Fruit fly (Drosophila melanogaster) whole organism, prepupa: Measurements from ENCODE around the gene Gr64d.

Experiments used
- Blimp-1 ChIP-seq: fragments of 200-800 bp; sonication (Bioruptor generic); optimal IDR thresholded peaks from 3 replicates; lab custom pipeline; 2017; ENCODE audit warnings: missing biosample characterization, missing genetic modification characterization, mild to moderate bottlenecking, moderate library complexity, missing genetic modification reagents
- CG10631 ChIP-seq: fragments of 200-800 bp; sonication (Bioruptor generic); optimal IDR thresholded peaks from 2 replicates; lab custom pipeline; 2016; ENCODE audit warnings: missing biosample characterization, missing genetic modification characterization
- CG10669 ChIP-seq: fragments of 200-800 bp; sonication (Bioruptor generic); optimal IDR thresholded peaks from 3 replicates; lab custom pipeline; 2018; ENCODE audit warnings: missing biosample characterization, mild to moderate bottlenecking, missing genetic modification characterization, moderate library complexity
- CG11294 ChIP-seq: fragments of 200-800 bp; sonication (Bioruptor generic); IDR thresholded peaks from 2 replicates; pipeline ENCODE4 v1.3.6; 2022; ENCODE audit warnings: missing biosample characterization, missing genetic modification characterization
- CG11762 ChIP-seq: fragments of 200-800 bp; sonication (Bioruptor generic); optimal IDR thresholded peaks from 3 replicates; lab custom pipeline; 2016; ENCODE audit warnings: missing biosample characterization, missing genetic modification characterization; ENCODE audit not compliant: insufficient read depth
- CG1621 ChIP-seq: fragments of 200-800 bp; sonication (Bioruptor generic); optimal IDR thresholded peaks from 3 replicates; lab custom pipeline; 2018; ENCODE audit warnings: missing biosample characterization, mild to moderate bottlenecking, missing genetic modification characterization
- CG3032 ChIP-seq: fragments of 200-800 bp; optimal IDR thresholded peaks from 2 replicates; lab custom pipeline; 2019; ENCODE audit warnings: missing biosample characterization, mild to moderate bottlenecking, missing genetic modification characterization, moderate library complexity
- CG31627 ChIP-seq: fragments of 200-800 bp; sonication (Bioruptor generic); optimal IDR thresholded peaks from 3 replicates; lab custom pipeline; 2016; ENCODE audit warnings: missing biosample characterization, missing genetic modification characterization
- CG32006 ChIP-seq: fragments of 200-800 bp; sonication (Bioruptor generic); optimal IDR thresholded peaks from 3 replicates; lab custom pipeline; 2017; ENCODE audit warnings: missing biosample characterization, mild to moderate bottlenecking, missing genetic modification characterization
- CG4318 ChIP-seq: fragments of 200-800 bp; sonication (Bioruptor generic); optimal IDR thresholded peaks from 3 replicates; lab custom pipeline; 2017; ENCODE audit warnings: missing biosample characterization, mild to moderate bottlenecking, missing genetic modification characterization
- CG6163 ChIP-seq: fragments of 200-800 bp; sonication (Bioruptor generic); IDR thresholded peaks from 3 replicates; pipeline ENCODE4 v1.3.6; 2022; ENCODE audit warnings: missing biosample characterization, missing genetic modification characterization
- CG6276 ChIP-seq: fragments of 200-800 bp; sonication (Bioruptor generic); optimal IDR thresholded peaks from 2 replicates; lab custom pipeline; 2017; ENCODE audit warnings: missing biosample characterization, mild to moderate bottlenecking, missing genetic modification characterization
- CG6808 ChIP-seq: fragments of 200-800 bp; sonication (Bioruptor generic); optimal IDR thresholded peaks from 3 replicates; lab custom pipeline; 2017; ENCODE audit warnings: missing biosample characterization, missing genetic modification characterization, mild to moderate bottlenecking, moderate library complexity, missing genetic modification reagents
- CG7368 ChIP-seq: fragments of 200-800 bp; sonication (Bioruptor generic); optimal IDR thresholded peaks from 3 replicates; lab custom pipeline; 2016; ENCODE audit warnings: missing biosample characterization, missing genetic modification characterization
- CG8119 ChIP-seq: fragments of 200-800 bp; sonication (Bioruptor generic); IDR thresholded peaks from 3 replicates; pipeline ENCODE4 v1.3.6; 2022; ENCODE audit warnings: missing biosample characterization, missing genetic modification characterization
- CG8319 ChIP-seq: fragments of 200-800 bp; sonication (Bioruptor generic); optimal IDR thresholded peaks from 3 replicates; lab custom pipeline; 2016; ENCODE audit warnings: missing biosample characterization, missing genetic modification characterization
- CG9139 ChIP-seq: fragments of 200-800 bp; sonication (Bioruptor generic); optimal IDR thresholded peaks from 3 replicates; lab custom pipeline; 2017; ENCODE audit warnings: missing biosample characterization, mild to moderate bottlenecking, missing genetic modification characterization
- Eip75B ChIP-seq: fragments of 200-800 bp; sonication (Bioruptor generic); optimal IDR thresholded peaks from 3 replicates; lab custom pipeline; 2016; ENCODE audit warnings: missing biosample characterization, missing genetic modification characterization
- Eip78C ChIP-seq: fragments of 200-800 bp; sonication (Bioruptor generic); peaks from one replicate; lab custom pipeline; 2016; ENCODE audit warnings: missing biosample characterization, missing genetic modification characterization
- Eip93F ChIP-seq: fragments of 200-800 bp; sonication (Bioruptor generic); optimal IDR thresholded peaks from 2 replicates; lab custom pipeline; 2016; ENCODE audit warnings: missing biosample characterization, mild to moderate bottlenecking, missing genetic modification characterization
- Ets21C ChIP-seq: fragments of 200-800 bp; sonication (Bioruptor generic); optimal IDR thresholded peaks from 3 replicates; lab custom pipeline; 2016; ENCODE audit warnings: missing biosample characterization, missing genetic modification characterization
- Gug ChIP-seq: fragments of 200-800 bp; sonication (Bioruptor generic); IDR thresholded peaks from 2 replicates; pipeline ENCODE4 v1.3.6; 2022; ENCODE audit warnings: missing biosample characterization, missing genetic modification characterization
- Hr39 ChIP-seq: fragments of 200-800 bp; sonication (Bioruptor generic); optimal IDR thresholded peaks from 2 replicates; lab custom pipeline; 2016; ENCODE audit warnings: missing biosample characterization, missing genetic modification characterization
- Met ChIP-seq: fragments of 200-800 bp; sonication (Bioruptor generic); optimal IDR thresholded peaks from 3 replicates; lab custom pipeline; 2016; ENCODE audit warnings: missing biosample characterization, missing genetic modification characterization
- OdsH ChIP-seq: fragments of 200-800 bp; sonication (Bioruptor generic); optimal IDR thresholded peaks from 3 replicates; lab custom pipeline; 2016; ENCODE audit warnings: missing biosample characterization, missing genetic modification characterization
- Smox ChIP-seq: fragments of 200-800 bp; sonication (Bioruptor generic); optimal IDR thresholded peaks from 3 replicates; lab custom pipeline; 2016; ENCODE audit warnings: missing biosample characterization, missing genetic modification characterization
- Sox15 ChIP-seq: fragments of 200-800 bp; sonication (Bioruptor generic); optimal IDR thresholded peaks from 3 replicates; lab custom pipeline; 2016; ENCODE audit warnings: missing biosample characterization, missing genetic modification characterization
- acj6 ChIP-seq: fragments of 200-800 bp; sonication (Bioruptor generic); optimal IDR thresholded peaks from 3 replicates; lab custom pipeline; 2016; ENCODE audit warnings: missing biosample characterization, missing genetic modification characterization
- cyc ChIP-seq: fragments of 200-800 bp; sonication (Bioruptor generic); optimal IDR thresholded peaks from 3 replicates; lab custom pipeline; 2016; ENCODE audit warnings: missing biosample characterization, missing genetic modification characterization
- dac ChIP-seq: fragments of 200-800 bp; sonication (Bioruptor generic); optimal IDR thresholded peaks from 2 replicates; lab custom pipeline; 2017; ENCODE audit warnings: missing biosample characterization, mild to moderate bottlenecking, missing genetic modification characterization
- eg ChIP-seq: fragments of 200-800 bp; sonication (Bioruptor generic); IDR thresholded peaks from 3 replicates; pipeline ENCODE4 v1.3.6; 2022; ENCODE audit warnings: missing biosample characterization, missing genetic modification characterization
- fd59A ChIP-seq: fragments of 200-800 bp; sonication (Bioruptor generic); optimal IDR thresholded peaks from 2 replicates; lab custom pipeline; 2017; ENCODE audit warnings: missing biosample characterization, mild to moderate bottlenecking, missing genetic modification characterization, missing genetic modification reagents
- fd85E ChIP-seq: fragments of 200-800 bp; sonication (Bioruptor generic); optimal IDR thresholded peaks from 3 replicates; lab custom pipeline; 2016; ENCODE audit warnings: missing biosample characterization, missing genetic modification characterization
- fkh ChIP-seq: fragments of 200-800 bp; sonication (Bioruptor generic); optimal IDR thresholded peaks from 3 replicates; lab custom pipeline; 2017; ENCODE audit warnings: missing biosample characterization, mild to moderate bottlenecking, missing genetic modification characterization, moderate library complexity
- lz ChIP-seq: fragments of 200-800 bp; sonication (Bioruptor generic); optimal IDR thresholded peaks from 3 replicates; lab custom pipeline; 2016; ENCODE audit warnings: missing biosample characterization, missing genetic modification characterization
- net ChIP-seq: fragments of 200-800 bp; sonication (Bioruptor generic); optimal IDR thresholded peaks from 3 replicates; lab custom pipeline; 2016; ENCODE audit warnings: missing biosample characterization, missing genetic modification characterization
- salr ChIP-seq, 2 experiments: fragments of 200-800 bp; sonication (Bioruptor generic); optimal IDR thresholded peaks; 3 replicates each; lab custom pipeline; 2016 to 2018; ENCODE audit warnings: missing biosample characterization in 2 of 2, missing genetic modification characterization in 2 of 2, mild to moderate bottlenecking in 1 of 2
- svp ChIP-seq: fragments of 200-800 bp; sonication (Bioruptor generic); peaks from one replicate; lab custom pipeline; 2016; ENCODE audit warnings: missing biosample characterization, missing genetic modification characterization
- vri ChIP-seq: fragments of 200-800 bp; sonication (Bioruptor generic); optimal IDR thresholded peaks from 3 replicates; lab custom pipeline; 2016; ENCODE audit warnings: missing biosample characterization, mild to moderate bottlenecking, missing genetic modification characterization

Gene Gr64d

DNA sequence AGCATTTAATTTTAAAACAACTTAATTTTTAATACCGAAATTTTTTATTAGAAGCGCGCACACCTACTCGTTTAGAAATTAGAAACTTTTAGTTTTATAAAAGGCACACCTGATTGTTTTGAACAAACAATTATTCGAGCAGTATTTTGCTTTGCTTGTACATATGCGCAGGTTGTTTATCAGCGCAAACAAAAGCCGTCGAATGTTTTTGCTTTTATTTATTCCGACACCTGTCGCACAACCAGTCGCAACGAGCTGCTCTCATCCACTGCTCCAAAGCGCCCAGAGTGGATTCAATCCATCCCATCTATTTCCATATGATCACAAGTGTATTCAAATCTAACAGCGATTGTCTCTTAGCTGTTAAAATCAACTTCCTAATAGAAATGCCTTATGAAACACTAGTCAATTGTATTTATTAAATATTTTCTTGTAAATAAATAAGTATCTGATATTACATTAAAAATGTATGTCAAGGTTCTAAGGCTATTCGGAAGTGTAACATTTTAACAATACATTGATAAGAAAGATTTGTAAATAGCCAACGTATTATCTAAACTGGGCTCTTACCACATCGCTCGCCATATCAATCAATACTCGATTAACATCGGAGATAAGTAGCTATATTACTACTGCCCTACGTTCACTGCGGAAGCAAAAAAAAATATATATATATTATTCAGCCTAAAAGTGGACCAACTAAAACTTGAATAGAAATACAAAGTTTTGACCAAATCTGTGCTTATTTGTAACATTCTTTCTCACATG, 5.9 kb upstream of the Gr64d start, which contains the start of gene CG11594:
CG11594 (minus strand) TSS at position 274 of the 768 bp plus-strand sequence.
- TF ChIP-seq vri (GFP tag; lab: Kevin White, UChicago) (peak; percentile 66), CG31627 (GFP tag; lab: Kevin White, UChicago) (no peak), fd59A (GFP tag; lab: Kevin White, UChicago) (no peak), svp (GFP tag; lab: Kevin White, UChicago) (no peak), CG6808 (GFP tag; lab: Kevin White, UChicago) (no peak), Ets21C (no peak), acj6 (GFP tag; lab: Kevin White, UChicago) (no peak), fkh (peak; percentile 91), CG10631 (GFP tag; lab: Kevin White, UChicago) (no peak), fd85E (no peak)

DNA sequence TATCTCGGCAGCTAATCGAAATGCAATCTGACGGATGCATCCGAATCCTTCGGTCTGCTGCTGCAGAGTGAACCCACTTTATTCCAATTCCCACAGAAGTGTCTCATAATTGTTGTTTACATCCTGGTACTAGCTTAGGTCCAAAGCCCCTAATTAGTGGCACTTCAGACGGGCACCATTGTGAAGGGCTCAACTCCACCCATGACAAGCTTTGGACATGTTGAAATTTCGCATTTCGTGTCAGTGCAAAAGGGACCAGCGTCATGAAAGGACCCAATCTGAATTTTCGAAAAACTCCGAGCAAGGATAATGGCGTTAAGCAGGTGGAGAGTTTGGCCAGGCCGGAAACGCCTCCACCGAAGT, 5.4 kb upstream of the Gr64d start, which contains the start of gene Gr64a:
Gr64a (plus strand) TSS at position 264 of the 363 bp plus-strand sequence.
- TF ChIP-seq CG6163 (GFP tag; lab: Robert Waterston, UW) (no peak), Met (GFP tag; lab: Kevin White, UChicago) (no peak), cyc (GFP tag; lab: Kevin White, UChicago) (no peak), Sox15 (GFP tag; lab: Kevin White, UChicago) (no peak), Eip75B (GFP tag; lab: Kevin White, UChicago) (no peak), CG10669 (no peak), Smox (GFP tag; lab: Kevin White, UChicago) (no peak), CG31627 (GFP tag; lab: Kevin White, UChicago) (no peak), CG6276 (GFP tag; lab: Kevin White, UChicago) (no peak), fd59A (GFP tag; lab: Kevin White, UChicago) (no peak)
- TF ChIP-seq, all 60 proteins: peak for 0

DNA sequence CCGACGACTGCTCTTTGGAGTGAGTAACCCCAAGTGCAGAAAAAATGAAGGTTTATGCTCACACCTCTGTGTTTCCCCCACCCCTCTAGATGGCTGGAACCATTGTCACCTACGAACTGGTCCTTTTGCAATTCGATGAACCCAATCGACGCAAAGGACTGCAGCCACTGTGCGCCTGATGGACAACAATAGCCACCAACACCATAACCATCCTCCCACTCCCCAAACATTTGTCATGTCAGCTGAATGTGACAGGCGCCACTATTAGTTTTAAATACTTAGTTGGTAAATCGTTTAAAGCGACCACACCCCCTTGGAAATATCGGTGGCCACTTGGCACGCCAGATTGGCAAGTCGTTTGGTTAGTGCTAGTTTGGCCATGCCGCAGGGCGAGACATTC, 3.6 kb upstream of the Gr64d start, which contains the start of the genes Gr64b and Gr64c:
Gr64b (plus strand) TSS at position 301 of the 400 bp plus-strand sequence.
Gr64c (plus strand) TSS at position 301 of the 400 bp plus-strand sequence.
- no peak for TF ChIP-seq lz (GFP tag; lab: Kevin White, UChicago)
- no peak for TF ChIP-seq CG32006 (GFP tag; lab: Kevin White, UChicago)
- TF ChIP-seq Gug (GFP tag; lab: Robert Waterston, UW): no peak
- TF ChIP-seq CG8319 (GFP tag; lab: Kevin White, UChicago): no peak
- TF ChIP-seq Eip78C: no peak
- TF ChIP-seq dac: no peak
- no peak for TF ChIP-seq CG31627 (GFP tag; lab: Kevin White, UChicago)
- TF ChIP-seq CG3032 (tag; lab: Kevin White, UChicago): no peak
- TF ChIP-seq net: no peak
- no peak for TF ChIP-seq CG11762 (GFP tag; lab: Kevin White, UChicago)
- TF ChIP-seq Eip75B (GFP tag; lab: Kevin White, UChicago): no peak
- no peak for TF ChIP-seq CG9139 (GFP tag; lab: Kevin White, UChicago)
- no peak for TF ChIP-seq eg

DNA sequence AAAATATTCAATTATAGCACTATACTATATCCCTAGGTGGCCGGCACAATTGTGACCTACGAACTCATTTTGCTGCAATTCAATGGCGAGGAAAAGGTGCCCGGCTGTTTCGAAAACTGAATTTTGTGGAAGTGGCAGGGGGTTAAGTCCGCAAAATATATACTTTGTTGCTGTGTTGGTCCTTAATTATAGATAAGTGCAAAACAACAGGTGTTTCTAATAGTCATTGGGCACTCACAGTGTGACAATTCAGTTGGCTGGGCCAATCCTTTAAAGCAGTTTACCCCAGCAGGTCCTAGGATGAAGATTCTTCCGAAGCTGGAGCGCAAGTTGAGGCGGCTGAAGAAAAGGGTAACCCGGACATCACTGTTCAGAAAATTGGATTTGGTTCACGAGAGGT, 3.6 kb downstream of the Gr64d start, which contains the start of gene Gr64f:
Gr64f (plus strand) TSS at position 301 of the 400 bp plus-strand sequence.
- TF ChIP-seq CG11294 (GFP tag; lab: Robert Waterston, UW) (no peak), OdsH (GFP tag; lab: Kevin White, UChicago) (no peak), CG7368 (GFP tag; lab: Kevin White, UChicago) (no peak), net (no peak), Blimp-1 (GFP tag; lab: Kevin White, UChicago) (no peak), fd85E (no peak), Sox15 (GFP tag; lab: Kevin White, UChicago) (no peak), salr (GFP tag; optimal IDR thresholded peaks at IDR 0.05; lab: Kevin White, UChicago) (no peak), CG8119 (no peak), CG11762 (GFP tag; lab: Kevin White, UChicago) (no peak), Ets21C (no peak), Eip93F (GFP tag; lab: Kevin White, UChicago) (no peak), Hr39 (GFP tag; lab: Kevin White, UChicago) (no peak), CG4318 (GFP tag; lab: Kevin White, UChicago) (no peak), Eip75B (GFP tag; lab: Kevin White, UChicago) (no peak), CG3032 (tag; lab: Kevin White, UChicago) (no peak), CG6808 (GFP tag; lab: Kevin White, UChicago) (no peak), CG1621 (tag; lab: Kevin White, UChicago) (no peak), CG6163 (GFP tag; lab: Robert Waterston, UW) (no peak), fkh (no peak)
